Worm (Caenorhabditis elegans): ENCODE results near the gene H04D03.2.

Gene H04D03.2

ce11 chrIII:10469574-10470055 lies 27.4 kb upstream of the H04D03.2 start, which contains the start of gene D2045.5 (continued):
- TF ChIP-seq nhr-120 (GFP tag; IDR thresholded peaks at IDR 0.05), result no peak
- no peak for TF ChIP-seq dpl-1 (GFP tag; optimal IDR thresholded peaks at IDR 0.05)
- TF ChIP-seq ztf-28 (GFP tag; IDR thresholded peaks at IDR 0.05), result no peak
- TF ChIP-seq nfya-2 (GFP tag; IDR thresholded peaks at IDR 0.05), result no peak
- peak; percentile 76 for TF ChIP-seq madf-6 (GFP tag; IDR thresholded peaks at IDR 0.05)
- TF ChIP-seq F33H1.4 (GFP tag; IDR thresholded peaks at IDR 0.05), result peak; percentile 77
- no peak for TF ChIP-seq tlf-1 (GFP tag; optimal IDR thresholded peaks at IDR 0.05)
- TF ChIP-seq efl-1 (GFP tag; optimal IDR thresholded peaks at IDR 0.05), result peak; percentile 33
- TF ChIP-seq ztf-6 (GFP tag; IDR thresholded peaks at IDR 0.05), result no peak
- TF ChIP-seq let-607 (tag; optimal IDR thresholded peaks at IDR 0.05), result no peak

- TF ChIP-seq unc-62 (GFP tag; optimal IDR thresholded peaks at IDR 0.05) (no peak), chd-7 (tag; optimal IDR thresholded peaks at IDR 0.05) (peak; percentile 22), zfh-2 (GFP tag; conservative IDR thresholded peaks at IDR 0.05) (peak; percentile 92), dox-1 (GFP tag; IDR thresholded peaks at IDR 0.05) (0 out of 2 replicates have a peak, but pooled peaks have one; percentile 15), B0019.2 (GFP tag; conservative IDR thresholded peaks at IDR 0.05) (no peak; the same call in 1 of the 2 replicates), egrh-3 (GFP tag; IDR thresholded peaks at IDR 0.05) (peak; percentile 61; the same call in 1 of the 2 replicates), hsf-1 (GFP tag; IDR thresholded peaks at IDR 0.05) (0 out of 2 replicates have a peak, but pooled peaks have one; percentile 31)
These were observed 22.2 kb upstream of the H04D03.2 start for ce11 chrIII:10464455-10464854.

DNA sequence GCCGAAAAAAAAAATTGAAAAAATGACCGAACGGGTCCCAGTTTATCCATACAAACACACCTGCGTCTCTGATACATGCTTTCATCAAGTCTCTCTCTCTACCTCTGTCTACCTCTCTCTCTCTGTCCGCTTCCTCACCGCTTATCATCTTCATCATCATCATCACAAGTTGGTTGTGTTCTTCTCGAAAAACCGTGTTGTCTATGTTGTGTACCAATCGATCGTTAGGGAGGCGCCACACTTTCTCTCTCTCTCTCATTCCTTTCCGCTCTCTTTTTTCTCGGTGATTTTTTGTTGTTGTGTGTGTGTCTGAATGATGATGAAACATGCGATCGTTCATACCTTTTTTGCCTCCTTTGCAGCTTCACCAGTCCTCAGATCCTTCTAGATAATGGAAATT lies 21.4 kb upstream of the H04D03.2 start:
- TF ChIP-seq D2030.7 (GFP tag; IDR thresholded peaks at IDR 0.05) (no peak), lin-40 (tag; optimal IDR thresholded peaks at IDR 0.05) (peak; percentile 38), ekl-4 (GFP tag; IDR thresholded peaks at IDR 0.05) (peak; percentile 18; the same call in 1 of the 2 replicates), nhr-179 (tag; optimal IDR thresholded peaks at IDR 0.05) (no peak), snpc-3.4 (tag; optimal IDR thresholded peaks at IDR 0.05) (no peak), him-1 (tag; optimal IDR thresholded peaks at IDR 0.05) (no peak), attf-5 (GFP tag; optimal IDR thresholded peaks at IDR 0.05) (peak; percentile 83), rcor-1 (GFP tag; IDR thresholded peaks at IDR 0.05) (no peak), ztf-26 (tag; optimal IDR thresholded peaks at IDR 0.05) (peak; percentile 28), mcd-1 (GFP tag; IDR thresholded peaks at IDR 0.05) (peak; percentile 24; the same call in 1 of the 2 replicates), nhr-80 (tag; optimal IDR thresholded peaks at IDR 0.05) (peak; percentile 45), ets-4 (GFP tag; optimal IDR thresholded peaks at IDR 0.05) (no peak), ama-1 (optimal IDR thresholded peaks at IDR 0.05) (no peak), ama-1 (GFP tag; optimal IDR thresholded peaks at IDR 0.05) (peak in 1 of 2 experiments; percentile 9), atf-7 (tag; optimal IDR thresholded peaks at IDR 0.05) (no peak), Y53G8AR.9 (GFP tag; conservative IDR thresholded peaks at IDR 0.05) (no peak), lag-1 (GFP tag; IDR thresholded peaks at IDR 0.05) (no peak), cebp-1 (GFP tag; IDR thresholded peaks at IDR 0.05) (no peak; the same call in 1 of the 2 replicates), cebp-1 (tag; optimal IDR thresholded peaks at IDR 0.05) (peak; percentile 78), nhr-120 (GFP tag; IDR thresholded peaks at IDR 0.05) (no peak), F10E7.11 (tag; optimal IDR thresholded peaks at IDR 0.05) (no peak), snpc-1.1 (tag; optimal IDR thresholded peaks at IDR 0.05; ENCODE audit: insufficient read depth) (no peak), nhr-90 (tag; optimal IDR thresholded peaks at IDR 0.05) (no peak), madf-10 (tag; optimal IDR thresholded peaks at IDR 0.05) (no peak), mel-28 (tag; optimal IDR thresholded peaks at IDR 0.05; ENCODE audit: borderline replicate concordance) (no peak), dpl-1 (GFP tag; optimal IDR thresholded peaks at IDR 0.05) (no peak), tbx-9 (tag; optimal IDR thresholded peaks at IDR 0.05; ENCODE audit: borderline replicate concordance) (no peak)
